Worm (Caenorhabditis elegans) whole organism, L4/young adult: ENCODE results near the gene ncx-9.

Source experiments
- W03F9.2 ChIP-seq: fragments of 150-350 bp; optimal IDR thresholded peaks from 2 replicates; lab custom pipeline; 2014; ENCODE audit warnings: missing biosample characterization, missing genetic modification characterization
- dao-5 ChIP-seq: sonication (generic microtip); optimal IDR thresholded peaks from 2 replicates; lab custom pipeline; 2016; ENCODE audit warnings: missing genotype, missing genetic modification characterization, moderate library complexity, missing compliant biosample characterization
- him-1 ChIP-seq: sonication (generic microtip); optimal IDR thresholded peaks from 2 replicates; lab custom pipeline; 2016; ENCODE audit warnings: missing genotype, missing genetic modification reagents, missing genetic modification characterization, missing compliant biosample characterization

Gene ncx-9

ce11 chrV:4995155-4995554 lies at the start of gene ncx-9:
ncx-9 (minus strand) TSS chrV:4995255.
- TF ChIP-seq him-1 (no peak), dao-5 (no peak), W03F9.2 (tag; lab: Kevin White, UChicago) (no peak)

- TF ChIP-seq dao-5 (no peak), W03F9.2 (tag; lab: Kevin White, UChicago) (no peak), him-1 (no peak)
These were observed 45.9 kb upstream of the ncx-9 start, which contains the start of gene K11D12.8 for ce11 chrV:5040925-5041324. K11D12.8 (minus strand) TSS chrV:5041001.

- TF ChIP-seq dao-5 (no peak), W03F9.2 (tag; lab: Kevin White, UChicago) (no peak), him-1 (no peak)
These were observed 44.5 kb upstream of the ncx-9 start, which contains the start of gene K11D12.11 for ce11 chrV:5039559-5039958. K11D12.11 (minus strand) TSS chrV:5039600.

ce11 chrV:5038449-5038848 lies 43.4 kb upstream of the ncx-9 start:
- TF ChIP-seq W03F9.2 (tag; lab: Kevin White, UChicago) (no peak), him-1 (no peak), dao-5 (no peak)

- TF ChIP-seq W03F9.2 (tag; lab: Kevin White, UChicago) (no peak), dao-5 (no peak), him-1 (no peak)
These were observed 41.3 kb upstream of the ncx-9 start, which contains the start of gene K11D12.7 for ce11 chrV:5036364-5036763. K11D12.7 (minus strand) TSS chrV:5036464.

ce11 chrV:5035058-5035457 lies 40.0 kb upstream of the ncx-9 start, which contains the start of gene K11D12.6:
K11D12.6 (minus strand) TSS chrV:5035158.
- no peak for TF ChIP-seq W03F9.2 (tag; lab: Kevin White, UChicago)
- no peak for TF ChIP-seq him-1
- no peak for TF ChIP-seq dao-5

- TF ChIP-seq W03F9.2 (tag; lab: Kevin White, UChicago) = no peak
- TF ChIP-seq dao-5 = no peak
- no peak for TF ChIP-seq him-1
These were observed 38.0 kb upstream of the ncx-9 start, which contains the start of gene K11D12.13 for ce11 chrV:5033099-5033498. K11D12.13 (plus strand) TSS chrV:5033399.

- TF ChIP-seq him-1 = no peak
- TF ChIP-seq W03F9.2 (tag; lab: Kevin White, UChicago) = no peak
- TF ChIP-seq dao-5 = no peak
These were observed 37.1 kb upstream of the ncx-9 start for ce11 chrV:5032176-5032575.

- no peak for TF ChIP-seq dao-5
- TF ChIP-seq him-1 = no peak
- no peak for TF ChIP-seq W03F9.2 (tag; lab: Kevin White, UChicago)
These were observed 36.7 kb upstream of the ncx-9 start for ce11 chrV:5031764-5032163.

- TF ChIP-seq W03F9.2 (tag; lab: Kevin White, UChicago) (no peak), him-1 (no peak), dao-5 (no peak)
These were observed 35.7 kb upstream of the ncx-9 start, which contains the start of gene swt-7 for ce11 chrV:5030715-5031114. swt-7 (minus strand) TSS chrV:5030815.

- TF ChIP-seq him-1 = no peak
- no peak for TF ChIP-seq dao-5
- no peak for TF ChIP-seq W03F9.2 (tag; lab: Kevin White, UChicago)
These were observed 35.2 kb upstream of the ncx-9 start for ce11 chrV:5030212-5030611.

- no peak for TF ChIP-seq dao-5
- no peak for TF ChIP-seq him-1
- TF ChIP-seq W03F9.2 (tag; lab: Kevin White, UChicago) = no peak
These were observed 32.6 kb upstream of the ncx-9 start, which contains the start of gene cpt-4 for ce11 chrV:5027640-5028039. cpt-4 (minus strand) TSS chrV:5027723.

ce11 chrV:5026438-5026837 lies 31.4 kb upstream of the ncx-9 start:
- TF ChIP-seq dao-5 = no peak
- TF ChIP-seq him-1 = no peak
- TF ChIP-seq W03F9.2 (tag; lab: Kevin White, UChicago) = no peak

- TF ChIP-seq W03F9.2 (tag; lab: Kevin White, UChicago) = no peak
- TF ChIP-seq him-1 = no peak
- TF ChIP-seq dao-5 = no peak
These were observed 28.3 kb upstream of the ncx-9 start for ce11 chrV:5023355-5023754.

ce11 chrV:5018810-5019274 lies 23.8 kb upstream of the ncx-9 start, which contains the start of gene srr-4:
srr-4 (plus strand) TSS chrV:5019224.
- no peak for TF ChIP-seq dao-5
- TF ChIP-seq W03F9.2 (tag; lab: Kevin White, UChicago) = no peak
- no peak for TF ChIP-seq him-1

- TF ChIP-seq dao-5 (no peak), W03F9.2 (tag; lab: Kevin White, UChicago) (no peak), him-1 (no peak)
These were observed 23.0 kb upstream of the ncx-9 start for ce11 chrV:5018067-5018466.
